Fruit fly (Drosophila melanogaster): ENCODE measurements around the gene CG5412.

DNA sequence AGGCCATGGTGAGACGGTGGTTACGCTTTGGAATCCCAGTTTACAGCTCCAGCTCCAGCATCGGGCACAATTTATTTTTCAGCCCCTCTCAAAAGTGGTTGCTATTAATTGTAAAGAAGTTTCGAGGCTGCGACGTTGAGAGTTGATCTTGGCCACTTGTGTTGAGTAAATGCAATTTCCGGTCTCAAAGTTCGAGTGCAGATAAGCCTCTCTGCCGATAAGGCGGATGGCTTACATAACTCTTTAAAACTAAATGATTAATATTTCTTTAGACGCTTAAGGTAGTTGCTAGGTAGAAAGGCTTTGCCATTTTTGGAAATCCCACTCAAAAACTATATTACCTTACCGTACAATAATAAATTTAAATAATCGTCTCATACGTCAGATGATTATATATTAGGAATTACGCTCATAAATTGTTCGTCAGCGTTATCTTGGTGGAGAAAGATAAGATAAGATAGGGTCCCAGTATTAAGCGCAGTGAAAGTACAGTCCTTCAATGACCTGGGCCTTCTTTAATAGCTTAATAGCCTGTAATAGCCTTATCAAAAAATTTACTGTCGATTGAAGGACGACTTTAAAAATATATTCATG, 28.8 kb downstream of the CG5412 start:
- TF ChIP-seq CG14711 (tag; optimal IDR thresholded peaks at IDR 0.05) (no peak), CG33017 (tag; optimal IDR thresholded peaks at IDR 0.05) (peak; percentile 25), Mnt (GFP tag; optimal IDR thresholded peaks at IDR 0.05) (no peak), cic (GFP tag; optimal IDR thresholded peaks at IDR 0.05) (no peak), toe (GFP tag; optimal IDR thresholded peaks at IDR 0.05) (no peak), cnc (optimal IDR thresholded peaks at IDR 0.05) (no peak), bab1 (GFP tag; optimal IDR thresholded peaks at IDR 0.05) (no peak), Crg-1 (GFP tag; optimal IDR thresholded peaks at IDR 0.05) (no peak), CG11617 (GFP tag; optimal IDR thresholded peaks at IDR 0.05) (no peak), CG5204 (GFP tag; optimal IDR thresholded peaks at IDR 0.05) (peak; percentile 32)
